Worm (Caenorhabditis elegans): Measurements from ENCODE around the gene R74.2.

ce11 chrIII:4168665-4169064, 19.3 kb upstream of the R74.2 start, which contains the start of gene ccdc-55:
- TF ChIP-seq ztf-23 (GFP tag; IDR thresholded peaks at IDR 0.05) (no peak), klf-2 (GFP tag; conservative IDR thresholded peaks at IDR 0.05) (no peak), flt-1 (GFP tag; IDR thresholded peaks at IDR 0.05) (no peak), T22C8.4 (GFP tag; IDR thresholded peaks at IDR 0.05) (no peak)
